Worm (Caenorhabditis elegans) whole organism, L2 larva: ENCODE measurements around the gene ZK930.6.

Source experiments
- C34F6.9 ChIP-seq: fragments of 150-350 bp; optimal IDR thresholded peaks from 2 replicates; lab custom pipeline; 2014; ENCODE audit warnings: missing biosample characterization, missing genetic modification characterization
- F13H6.1 ChIP-seq: sonication (generic microtip); optimal IDR thresholded peaks from 2 replicates; lab custom pipeline; 2016; ENCODE audit warnings: missing genetic modification characterization, missing compliant biosample characterization
- Y55F3AM.14 ChIP-seq: fragments of 200-800 bp; sonication (Bioruptor generic); optimal IDR thresholded peaks from 2 replicates; lab custom pipeline; 2018; ENCODE audit warnings: mild to moderate bottlenecking, missing genetic modification characterization, missing compliant biosample characterization
- ZK546.5 ChIP-seq: sonication (generic microtip); optimal IDR thresholded peaks from 2 replicates; lab custom pipeline; 2017; ENCODE audit warnings: missing biosample characterization, missing genetic modification characterization
- alr-1 ChIP-seq: fragments of 150-350 bp; optimal IDR thresholded peaks from 2 replicates; lab custom pipeline; 2014; ENCODE audit warnings: missing biosample characterization, missing genetic modification characterization
- aly-2 ChIP-seq: fragments of 150-350 bp; optimal IDR thresholded peaks from 2 replicates; lab custom pipeline; 2014; ENCODE audit warnings: missing biosample characterization, missing genetic modification characterization
- ama-1 ChIP-seq: fragments of 150-350 bp; optimal IDR thresholded peaks from 2 replicates; lab custom pipeline; 2018; ENCODE audit warnings: inconsistent platforms
- blmp-1 ChIP-seq: sonication (generic microtip); optimal IDR thresholded peaks from 2 replicates; lab custom pipeline; 2017; ENCODE audit warnings: missing genetic modification characterization, mild to moderate bottlenecking, missing compliant biosample characterization, antibody characterized with exemption, moderate library complexity; ENCODE audit not compliant: insufficient read depth
- ceh-16 ChIP-seq: fragments of 150-350 bp; optimal IDR thresholded peaks from 2 replicates; lab custom pipeline; 2014; ENCODE audit warnings: missing biosample characterization, missing genetic modification characterization
- ceh-82 ChIP-seq: fragments of 150-350 bp; optimal IDR thresholded peaks from 2 replicates; lab custom pipeline; 2014; ENCODE audit warnings: missing biosample characterization, missing genetic modification characterization
- egl-27 ChIP-seq: sonication (generic microtip); optimal IDR thresholded peaks from 3 replicates; lab custom pipeline; 2017; ENCODE audit warnings: missing biosample characterization, missing genetic modification reagents, missing genetic modification characterization
- elt-3 ChIP-seq: sonication (generic microtip); optimal IDR thresholded peaks from 2 replicates; lab custom pipeline; 2017; ENCODE audit warnings: missing biosample characterization, missing genetic modification characterization
- fos-1 ChIP-seq: fragments of 150-350 bp; optimal IDR thresholded peaks from 2 replicates; lab custom pipeline; 2014; ENCODE audit warnings: missing biosample characterization, missing genetic modification characterization
- gmeb-1 ChIP-seq: fragments of 150-350 bp; optimal IDR thresholded peaks from 2 replicates; lab custom pipeline; 2014; ENCODE audit warnings: missing biosample characterization, missing genetic modification characterization
- lin-11 ChIP-seq: fragments of 150-350 bp; sonication (generic microtip); optimal IDR thresholded peaks from 2 replicates; lab custom pipeline; 2014; ENCODE audit warnings: missing biosample characterization, missing genetic modification characterization, inconsistent platforms, mixed read lengths
- lsy-2 ChIP-seq, 2 experiments: fragments of 150-350 bp in 1 of 2; sonication (generic microtip) in 1 of 2; optimal IDR thresholded peaks; 2 replicates each; lab custom pipeline; 2014 to 2017; ENCODE audit warnings: missing biosample characterization in 2 of 2, missing genetic modification characterization in 2 of 2
- mbf-1 ChIP-seq: sonication (generic microtip); optimal IDR thresholded peaks from 2 replicates; lab custom pipeline; 2017; ENCODE audit warnings: missing biosample characterization, missing genetic modification characterization
- mdl-1 ChIP-seq, 2 experiments: fragments of 150-350 bp in 1 of 2; sonication (generic microtip) in 1 of 2; optimal IDR thresholded peaks; 2 replicates each; lab custom pipeline; 2017; ENCODE audit warnings: missing biosample characterization in 2 of 2, missing genetic modification characterization in 2 of 2
- nhr-10 ChIP-seq: sonication (generic microtip); optimal IDR thresholded peaks from 2 replicates; lab custom pipeline; 2017; ENCODE audit warnings: missing biosample characterization, missing genetic modification characterization
- nhr-12 ChIP-seq: fragments of 150-350 bp; optimal IDR thresholded peaks from 2 replicates; lab custom pipeline; 2014; ENCODE audit warnings: missing biosample characterization, missing genetic modification characterization
- nhr-129 ChIP-seq: fragments of 150-350 bp; optimal IDR thresholded peaks from 2 replicates; lab custom pipeline; 2014; ENCODE audit warnings: missing biosample characterization, missing genetic modification characterization
- nhr-21 ChIP-seq: fragments of 150-350 bp; optimal IDR thresholded peaks from 2 replicates; lab custom pipeline; 2014; ENCODE audit warnings: missing biosample characterization, missing genetic modification characterization
- nhr-237 ChIP-seq: fragments of 150-350 bp; optimal IDR thresholded peaks from 2 replicates; lab custom pipeline; 2014; ENCODE audit warnings: missing biosample characterization, missing genetic modification characterization
- nhr-6 ChIP-seq: fragments of 150-350 bp; optimal IDR thresholded peaks from 2 replicates; lab custom pipeline; 2014; ENCODE audit warnings: missing biosample characterization, missing genetic modification characterization
- nhr-77 ChIP-seq: fragments of 150-350 bp; optimal IDR thresholded peaks from 2 replicates; lab custom pipeline; 2014; ENCODE audit warnings: missing biosample characterization, missing genetic modification characterization
- peb-1 ChIP-seq: fragments of 150-350 bp; optimal IDR thresholded peaks from 2 replicates; lab custom pipeline; 2014; ENCODE audit warnings: missing biosample characterization, missing genetic modification characterization
- sem-4 ChIP-seq: fragments of 150-350 bp; optimal IDR thresholded peaks from 2 replicates; lab custom pipeline; 2014; ENCODE audit warnings: missing biosample characterization, missing genetic modification reagents, missing genetic modification characterization
- skn-1 ChIP-seq: sonication (generic microtip); optimal IDR thresholded peaks from 2 replicates; lab custom pipeline; 2017; ENCODE audit warnings: missing biosample characterization, missing genetic modification characterization
- sma-9 ChIP-seq, 2 experiments: fragments of 150-350 bp in 1 of 2; sonication (generic microtip) in 1 of 2; optimal IDR thresholded peaks; 2 replicates each; lab custom pipeline; 2014 to 2016; ENCODE audit warnings: missing genetic modification characterization in 2 of 2, mild to moderate bottlenecking in 1 of 2, missing biosample characterization in 1 of 2, missing compliant biosample characterization in 1 of 2, missing genetic modification reagents in 1 of 2, moderate library complexity in 1 of 2
- snpc-4 ChIP-seq: fragments of 150-350 bp; optimal IDR thresholded peaks from 2 replicates; lab custom pipeline; 2014; ENCODE audit warnings: missing biosample characterization, missing genetic modification characterization
- unc-39 ChIP-seq: fragments of 150-350 bp; optimal IDR thresholded peaks from 2 replicates; lab custom pipeline; 2014; ENCODE audit warnings: missing biosample characterization, missing genetic modification characterization
- unc-62 ChIP-seq: fragments of 150-350 bp; optimal IDR thresholded peaks from 2 replicates; lab custom pipeline; 2014; ENCODE audit warnings: missing biosample characterization, missing genetic modification reagents, missing genetic modification characterization
- zag-1 ChIP-seq: fragments of 150-350 bp; optimal IDR thresholded peaks from 2 replicates; lab custom pipeline; 2014; ENCODE audit warnings: missing biosample characterization, missing genetic modification characterization
- ztf-1 ChIP-seq: fragments of 200-800 bp; sonication (Bioruptor generic); conservative IDR thresholded peaks from 2 replicates; pipeline ENCODE4 v1.3.6; 2022; ENCODE audit warnings: missing genetic modification characterization, missing compliant biosample characterization
- ztf-4 ChIP-seq: fragments of 150-350 bp; optimal IDR thresholded peaks from 2 replicates; lab custom pipeline; 2014; ENCODE audit warnings: missing biosample characterization, missing genetic modification characterization

The ZK930.6 gene

DNA sequence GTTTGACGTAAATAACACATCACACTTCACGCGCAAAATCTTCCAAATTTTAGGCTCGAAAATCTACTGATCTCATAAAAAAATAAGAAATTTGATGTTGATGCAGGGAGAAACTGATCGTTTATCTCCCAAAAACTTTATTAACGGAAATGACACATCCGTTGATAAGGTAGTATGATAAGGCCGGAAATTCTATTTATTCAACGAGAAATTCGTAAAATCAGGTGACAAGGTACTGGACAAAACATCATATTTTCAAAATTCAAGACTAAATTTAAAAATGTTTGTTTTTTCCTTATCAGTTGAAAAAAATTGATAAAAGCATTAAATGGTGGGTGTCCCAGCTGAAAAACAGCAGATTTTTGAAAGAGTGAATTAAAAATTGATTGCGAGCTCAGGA, 23.9 kb upstream of the ZK930.6 start:
- TF ChIP-seq unc-39 (no peak), fos-1 (tag; lab: Kevin White, UChicago) (peak; percentile 26), zag-1 (no peak), gmeb-1 (tag; lab: Kevin White, UChicago) (peak; percentile 11)

- TF ChIP-seq elt-3 (no peak), Y55F3AM.14 (GFP tag; lab: Kevin White, UChicago) (no peak), blmp-1 (no peak), snpc-4 (tag; lab: Kevin White, UChicago) (no peak), sma-9 (GFP tag; optimal IDR thresholded peaks at IDR 0.05; lab: Kevin White, UChicago) (no peak), sma-9 (tag; optimal IDR thresholded peaks at IDR 0.05; lab: Kevin White, UChicago) (no peak), peb-1 (no peak), unc-62 (no peak), nhr-10 (no peak), F13H6.1 (tag; lab: Kevin White, UChicago) (no peak), ztf-1 (GFP tag; lab: Robert Waterston, UW) (no peak), nhr-129 (tag; lab: Kevin White, UChicago) (no peak), sem-4 (tag; lab: Kevin White, UChicago) (no peak), zag-1 (no peak), C34F6.9 (tag; lab: Kevin White, UChicago) (no peak), ama-1 (lab: Kevin White, UChicago) (no peak)
Observed at ce11 chrII:11860623-11861079, 23.1 kb upstream of the ZK930.6 start, which contains the start of gene K12D12.5. Gene K12D12.5, plus strand, starts transcription at chrII:11861029.

- TF ChIP-seq lsy-2 (tag; optimal IDR thresholded peaks at IDR 0.05; lab: Kevin White, UChicago) (no peak), Y55F3AM.14 (GFP tag; lab: Kevin White, UChicago) (no peak), nhr-237 (no peak), lin-11 (tag; lab: Kevin White, UChicago) (no peak), ceh-16 (tag; lab: Kevin White, UChicago) (no peak), C34F6.9 (tag; lab: Kevin White, UChicago) (no peak), mbf-1 (tag; lab: Kevin White, UChicago) (no peak), zag-1 (no peak), ceh-82 (tag; lab: Kevin White, UChicago) (no peak), ztf-4 (no peak), alr-1 (no peak), skn-1 (tag; lab: Kevin White, UChicago) (no peak), nhr-6 (no peak), ZK546.5 (tag; lab: Kevin White, UChicago) (no peak), nhr-12 (tag; lab: Kevin White, UChicago) (no peak), peb-1 (no peak), nhr-77 (no peak)
Observed at ce11 chrII:11865644-11866043, 18.1 kb upstream of the ZK930.6 start, which contains the start of gene K12D12.4. Gene K12D12.4, minus strand, starts transcription at chrII:11865744.

DNA sequence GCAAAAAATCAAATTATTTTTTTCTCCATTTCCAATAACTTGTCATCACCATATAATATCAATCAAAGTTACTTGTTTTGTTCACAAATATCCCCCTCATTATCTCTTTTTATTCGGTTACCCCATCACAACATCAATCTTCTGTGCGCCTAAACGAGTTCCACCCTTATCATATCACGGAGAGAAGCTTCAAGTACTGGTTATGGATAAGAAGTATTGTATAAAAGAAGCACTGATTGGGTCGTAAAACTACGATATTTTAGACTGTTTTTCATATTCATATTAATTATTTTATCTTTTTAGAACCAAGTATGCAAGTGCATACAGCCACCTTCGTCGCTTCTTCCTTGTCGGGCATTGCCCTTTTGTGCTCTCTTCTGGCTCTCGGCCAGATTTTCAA, 15.5 kb upstream of the ZK930.6 start, which contains the start of gene col-84:
Gene col-84, plus strand, starts transcription at position 301 of the 400 bp plus-strand sequence.
- TF ChIP-seq nhr-21 (tag; lab: Kevin White, UChicago) (no peak), Y55F3AM.14 (GFP tag; lab: Kevin White, UChicago) (no peak), aly-2 (no peak), mdl-1 (tag; optimal IDR thresholded peaks at IDR 0.05; lab: Kevin White, UChicago) (no peak), egl-27 (tag; lab: Kevin White, UChicago) (no peak)

DNA sequence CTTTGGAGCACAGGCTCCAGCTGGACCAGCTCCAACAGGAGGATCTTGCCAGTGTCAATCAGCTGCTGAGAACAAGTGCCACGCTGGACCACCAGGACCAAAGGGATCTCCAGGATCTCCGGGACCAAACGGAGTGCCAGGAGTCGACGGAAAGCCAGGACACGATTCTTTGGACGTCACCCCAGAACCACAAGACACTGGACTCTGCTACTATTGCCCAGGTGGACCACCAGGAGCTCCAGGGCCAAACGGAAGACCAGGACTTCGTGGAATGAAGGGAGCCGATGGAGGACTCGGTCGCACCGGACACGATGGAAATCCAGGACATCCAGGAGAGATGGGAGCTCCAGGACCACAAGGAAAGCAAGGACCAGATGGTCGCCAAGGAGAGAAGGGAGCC, 14.9 kb upstream of the ZK930.6 start:
- no peak for TF ChIP-seq mdl-1 (tag; optimal IDR thresholded peaks at IDR 0.05; lab: Kevin White, UChicago)
